Fruit fly (Drosophila melanogaster): ENCODE measurements around the gene ClC-a.

ClC-a gene

DNA sequence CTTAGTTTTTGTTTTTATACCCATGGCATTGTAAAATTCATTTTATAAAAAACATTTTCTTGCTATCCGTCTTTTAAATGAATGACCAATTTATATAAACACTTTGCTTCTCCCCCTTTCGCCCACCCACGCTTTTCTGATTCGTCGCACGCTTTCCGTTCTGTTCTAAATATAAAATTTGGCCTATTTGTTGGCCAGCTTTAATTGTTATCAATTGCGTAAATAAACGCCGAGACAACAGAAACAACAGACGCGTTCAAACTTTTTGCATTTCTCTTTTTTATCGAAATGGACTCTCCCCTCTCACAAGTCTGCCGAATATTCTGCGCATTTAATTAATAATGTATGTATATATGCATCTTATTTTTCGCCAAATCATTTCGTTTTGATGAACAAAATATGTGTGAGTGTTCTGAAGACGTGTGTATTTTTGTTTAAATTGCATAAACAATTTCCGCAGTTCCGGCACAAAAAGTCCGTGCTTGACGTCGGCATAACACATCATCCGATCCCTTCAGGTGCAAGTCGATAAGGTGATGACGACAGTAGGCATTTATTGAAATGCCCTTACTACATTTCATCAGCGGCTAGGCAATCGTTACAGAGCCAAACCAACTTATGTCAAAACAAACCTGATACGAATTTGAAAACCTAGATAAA, 55.7 kb downstream of the ClC-a start:
- no peak for TF ChIP-seq GATAd (GFP tag; optimal IDR thresholded peaks at IDR 0.05)
- TF ChIP-seq CG9705 (GFP tag; optimal IDR thresholded peaks at IDR 0.05) = no peak
- peak; percentile 26 for TF ChIP-seq h (GFP tag; optimal IDR thresholded peaks at IDR 0.05)
- TF ChIP-seq Dfd (GFP tag; optimal IDR thresholded peaks at IDR 0.05) = no peak
- peak; percentile 26 for TF ChIP-seq Hr83 (GFP tag; optimal IDR thresholded peaks at IDR 0.05; ENCODE audit: poor library complexity, severe bottlenecking)

DNA sequence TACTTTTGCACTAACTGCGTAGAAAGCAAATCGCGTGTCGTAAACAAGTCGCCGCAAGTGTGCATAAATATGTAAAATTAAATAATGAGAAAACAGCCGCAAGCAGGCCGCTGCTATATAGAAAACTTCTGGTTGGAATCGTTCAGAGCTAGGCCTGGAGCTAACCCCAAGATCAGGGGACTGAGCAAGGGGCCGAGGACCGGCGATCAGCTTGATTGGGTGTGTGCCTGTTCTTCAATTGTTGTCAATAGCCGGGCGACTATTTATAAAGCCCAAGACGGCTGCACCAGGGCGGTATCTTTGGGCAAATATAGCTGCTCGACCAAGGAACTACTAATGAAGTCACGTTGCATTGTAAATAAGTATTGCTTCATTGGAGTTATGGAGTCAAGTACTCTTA, 56.2 kb downstream of the ClC-a start:
- no peak for TF ChIP-seq tai (GFP tag; optimal IDR thresholded peaks at IDR 0.05)
- no peak for TF ChIP-seq dsf (GFP tag; optimal IDR thresholded peaks at IDR 0.05; ENCODE audit: borderline replicate concordance)

DNA sequence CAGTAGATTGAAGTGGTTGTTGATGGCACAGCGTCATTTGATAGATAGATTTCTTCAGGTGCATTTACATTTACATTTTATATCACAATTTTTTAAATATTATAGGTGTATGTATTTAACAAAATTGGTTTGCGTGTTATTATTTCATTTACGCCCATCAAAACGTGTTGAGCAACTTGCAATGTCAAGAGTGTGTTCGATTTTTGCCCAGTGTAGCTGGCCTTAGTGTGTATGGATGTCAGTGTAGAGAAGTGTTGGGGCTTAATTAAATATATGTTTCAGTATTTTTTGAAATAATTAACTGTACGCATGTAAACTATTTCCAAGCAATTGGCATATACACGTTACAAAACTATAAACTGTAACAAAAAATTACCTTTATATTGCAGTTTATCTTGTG, 61.3 kb downstream of the ClC-a start:
- TF ChIP-seq CG32264 (GFP tag; optimal IDR thresholded peaks at IDR 0.05) (no peak), br (GFP tag; optimal IDR thresholded peaks at IDR 0.05) (no peak), h (GFP tag; optimal IDR thresholded peaks at IDR 0.05) (peak; percentile 5), woc (GFP tag; optimal IDR thresholded peaks at IDR 0.05) (no peak), Hr78 (GFP tag; optimal IDR thresholded peaks at IDR 0.05) (no peak), rgr (GFP tag; optimal IDR thresholded peaks at IDR 0.05) (peak; percentile 15)

DNA sequence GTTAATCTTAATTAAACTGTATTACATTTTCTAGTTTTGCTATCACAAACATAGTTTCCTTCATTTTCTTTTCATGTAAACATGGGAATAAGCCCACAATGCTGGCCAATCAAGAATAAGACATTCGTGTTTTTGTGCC, 62.8 kb downstream of the ClC-a start, which contains the start of gene CG43062:
Gene CG43062 (plus strand): TSS at position 40 of the 139 bp plus-strand sequence.
- no peak for TF ChIP-seq jim (GFP tag; optimal IDR thresholded peaks at IDR 0.05)
- no peak for TF ChIP-seq psq (GFP tag; optimal IDR thresholded peaks at IDR 0.05)
- no peak for TF ChIP-seq Mio (GFP tag; optimal IDR thresholded peaks at IDR 0.05)
- no peak for TF ChIP-seq Hnf4 (GFP tag; optimal IDR thresholded peaks at IDR 0.05)
- no peak for TF ChIP-seq sage (GFP tag; optimal IDR thresholded peaks at IDR 0.05)
- no peak for TF ChIP-seq Dfd (GFP tag; optimal IDR thresholded peaks at IDR 0.05)
- no peak for TF ChIP-seq CrebA (GFP tag; optimal IDR thresholded peaks at IDR 0.05; ENCODE audit: borderline replicate concordance)
- TF ChIP-seq ey (GFP tag; optimal IDR thresholded peaks at IDR 0.05) = no peak
- TF ChIP-seq HLH106 (tag; optimal IDR thresholded peaks at IDR 0.05) = no peak
- no peak for TF ChIP-seq Sp1 (GFP tag; optimal IDR thresholded peaks at IDR 0.05)
- no peak for TF ChIP-seq dmrt93B (GFP tag; optimal IDR thresholded peaks at IDR 0.05)
- no peak for TF ChIP-seq Hr83 (GFP tag; optimal IDR thresholded peaks at IDR 0.05; ENCODE audit: poor library complexity, severe bottlenecking)
- TF ChIP-seq pan (optimal IDR thresholded peaks at IDR 0.05) = no peak
- no peak for TF ChIP-seq Jra (GFP tag; optimal IDR thresholded peaks at IDR 0.05)
- TF ChIP-seq Abd-B (GFP tag; optimal IDR thresholded peaks at IDR 0.05) = no peak
- TF ChIP-seq dl (GFP tag; optimal IDR thresholded peaks at IDR 0.05; ENCODE audit: insufficient read depth in 1 of 2, partially characterized antibody in 2 of 2) = no peak
- TF ChIP-seq woc (GFP tag; optimal IDR thresholded peaks at IDR 0.05) = no peak

DNA sequence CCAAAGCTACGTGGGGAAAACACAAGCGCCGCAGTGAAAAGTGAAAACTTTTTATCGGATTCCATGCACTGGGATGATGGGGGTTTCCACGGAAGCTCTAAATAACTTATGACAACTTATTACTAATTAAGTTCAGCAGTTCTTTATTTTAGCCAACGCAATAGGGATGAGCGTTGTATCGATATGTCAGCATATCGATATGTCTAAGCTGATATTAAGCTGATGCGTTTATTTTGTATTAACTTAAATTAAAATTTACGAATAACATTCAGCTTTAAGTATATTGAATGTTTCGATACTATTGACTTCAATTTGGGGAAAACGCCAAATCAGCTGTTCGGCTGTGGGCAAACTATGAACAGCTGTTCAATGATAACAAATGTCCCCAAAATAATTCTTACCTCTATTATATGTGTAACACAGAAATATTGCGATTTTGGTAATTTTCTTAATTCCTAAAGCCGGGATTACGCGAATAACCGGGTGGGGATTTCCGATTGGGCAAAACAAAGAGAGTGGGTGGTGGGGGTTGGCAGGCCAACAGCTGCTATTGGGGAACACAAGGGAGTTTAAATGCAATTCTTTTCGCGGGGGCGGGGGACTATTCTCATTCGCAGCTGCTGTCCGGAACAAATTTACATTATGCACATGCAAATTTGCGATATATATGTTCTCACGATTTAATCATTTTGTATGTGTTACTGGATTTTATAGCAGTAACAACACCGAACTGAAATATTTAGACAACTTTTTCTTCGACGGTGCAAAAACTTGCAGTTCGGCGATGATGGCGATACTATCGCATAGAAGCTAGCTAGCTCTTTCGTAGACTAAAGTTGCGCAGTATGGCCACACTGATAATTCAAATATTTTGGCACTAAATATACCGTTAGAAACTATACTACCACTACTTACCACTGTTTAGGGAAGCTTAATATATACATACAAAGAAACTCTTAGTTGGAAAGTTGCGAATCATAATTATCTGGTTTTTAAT, 63.4 kb downstream of the ClC-a start, which contains the start of gene CG6923:
Gene CG6923 (minus strand): TSS at position 733 of the 997 bp plus-strand sequence.
- TF ChIP-seq rgr (GFP tag; optimal IDR thresholded peaks at IDR 0.05) (no peak), woc (GFP tag; optimal IDR thresholded peaks at IDR 0.05) (no peak), OdsH (GFP tag; optimal IDR thresholded peaks at IDR 0.05) (no peak), brk (GFP tag; optimal IDR thresholded peaks at IDR 0.05) (no peak), Hr78 (GFP tag; optimal IDR thresholded peaks at IDR 0.05) (no peak), Hr83 (GFP tag; optimal IDR thresholded peaks at IDR 0.05; ENCODE audit: poor library complexity, severe bottlenecking) (peak; percentile 2), GATAd (GFP tag; optimal IDR thresholded peaks at IDR 0.05) (no peak), sage (GFP tag; optimal IDR thresholded peaks at IDR 0.05) (no peak), Vsx2 (GFP tag; optimal IDR thresholded peaks at IDR 0.05; ENCODE audit: partially characterized antibody) (no peak), Rel (GFP tag; optimal IDR thresholded peaks at IDR 0.05) (no peak), Rel (tag; optimal IDR thresholded peaks at IDR 0.05) (peak; percentile 73), CG32264 (GFP tag; optimal IDR thresholded peaks at IDR 0.05) (no peak), CrebA (GFP tag; optimal IDR thresholded peaks at IDR 0.05; ENCODE audit: borderline replicate concordance) (no peak), foxo (GFP tag; optimal IDR thresholded peaks at IDR 0.05) (peak in 1 of 2 experiments; percentile 3), HLH106 (tag; optimal IDR thresholded peaks at IDR 0.05) (no peak), Mio (GFP tag; optimal IDR thresholded peaks at IDR 0.05) (no peak), pan (optimal IDR thresholded peaks at IDR 0.05) (no peak), Abd-B (GFP tag; optimal IDR thresholded peaks at IDR 0.05) (no peak), Myc (optimal IDR thresholded peaks at IDR 0.05) (peak; percentile 24), Jra (GFP tag; optimal IDR thresholded peaks at IDR 0.05) (no peak), CG9705 (GFP tag; optimal IDR thresholded peaks at IDR 0.05) (no peak), dmrt93B (GFP tag; optimal IDR thresholded peaks at IDR 0.05) (no peak)

Measured in whole organism, wandering third instar larva.